Worm (Caenorhabditis elegans) whole organism, L1 larva: ENCODE results near the gene T12G3.11.

Source experiments
- C04F5.9 ChIP-seq: sonication (generic microtip); optimal IDR thresholded peaks from 2 replicates; lab custom pipeline; 2016; ENCODE audit warnings: missing genetic modification characterization, missing compliant biosample characterization
- C16A3.4 ChIP-seq: fragments of 150-350 bp; optimal IDR thresholded peaks from 2 replicates; lab custom pipeline; 2014; ENCODE audit warnings: missing biosample characterization, missing genetic modification characterization
- C34B4.2 ChIP-seq: sonication (generic microtip); optimal IDR thresholded peaks from 2 replicates; lab custom pipeline; 2017; ENCODE audit warnings: mild to moderate bottlenecking, missing genetic modification characterization, missing compliant biosample characterization
- F16B12.6 ChIP-seq: fragments of 150-350 bp; optimal IDR thresholded peaks from 2 replicates; lab custom pipeline; 2014; ENCODE audit warnings: missing biosample characterization, missing genetic modification characterization
- aly-2 ChIP-seq: fragments of 150-350 bp; optimal IDR thresholded peaks from 2 replicates; lab custom pipeline; 2014; ENCODE audit warnings: missing biosample characterization, missing genetic modification characterization
- blmp-1 ChIP-seq: fragments of 150-350 bp; optimal IDR thresholded peaks from 2 replicates; lab custom pipeline; 2014; ENCODE audit warnings: missing biosample characterization, missing genetic modification characterization
- ceh-88 ChIP-seq: fragments of 200-800 bp; sonication (Bioruptor generic); IDR thresholded peaks from 2 replicates; pipeline ENCODE4 v1.3.6; 2022; ENCODE audit warnings: missing genetic modification characterization, missing compliant biosample characterization
- dpl-1 ChIP-seq, 3 experiments: fragments of 150-350 bp in 2 of 3; sonication (generic microtip) in 1 of 3; optimal IDR thresholded peaks; 2 replicates each; lab custom pipeline; 2014 to 2017; ENCODE audit warnings: missing biosample characterization in 3 of 3, missing genetic modification characterization in 3 of 3, missing genetic modification reagents in 3 of 3
- efl-1 ChIP-seq, 4 experiments: fragments of 150-350 bp; optimal IDR thresholded peaks in 3 of 4; peaks in 1 of 4; 1 replicate in 1 of 4; 2 replicates in 3 of 4; lab custom pipeline; 2014; ENCODE audit warnings: missing biosample characterization in 2 of 4, missing genetic modification characterization in 2 of 4, missing genetic modification reagents in 2 of 4
- efl-3 ChIP-seq: fragments of 200-800 bp; sonication (Bioruptor generic); optimal IDR thresholded peaks from 2 replicates; lab custom pipeline; 2018; ENCODE audit warnings: mild to moderate bottlenecking, missing genetic modification characterization, missing compliant biosample characterization
- egl-13 ChIP-seq: sonication (generic microtip); optimal IDR thresholded peaks from 2 replicates; lab custom pipeline; 2016; ENCODE audit warnings: missing genotype, missing genetic modification reagents, missing genetic modification characterization, missing compliant biosample characterization
- egl-27 ChIP-seq, 2 experiments: fragments of 150-350 bp in 1 of 2; sonication (generic microtip); optimal IDR thresholded peaks; 3 replicates each; lab custom pipeline; 2017 to 2018; ENCODE audit warnings: missing biosample characterization in 2 of 2, missing genetic modification characterization in 2 of 2, missing genetic modification reagents in 2 of 2
- ets-5 ChIP-seq: fragments of 200-800 bp; sonication (Bioruptor generic); IDR thresholded peaks from 2 replicates; pipeline ENCODE4 v1.3.6; 2022; ENCODE audit warnings: missing genetic modification characterization, missing compliant biosample characterization
- grh-1 ChIP-seq: fragments of 200-800 bp; sonication (Bioruptor generic); IDR thresholded peaks from 2 replicates; pipeline ENCODE4 v1.3.6; 2022; ENCODE audit warnings: missing genetic modification reagents, missing genetic modification characterization, missing compliant biosample characterization
- hlh-17 ChIP-seq: fragments of 200-800 bp; sonication (Bioruptor generic); optimal IDR thresholded peaks from 2 replicates; lab custom pipeline; 2018; ENCODE audit warnings: missing genetic modification characterization, mild to moderate bottlenecking, missing compliant biosample characterization, moderate library complexity, borderline replicate concordance
- irx-1 ChIP-seq: sonication (generic microtip); optimal IDR thresholded peaks from 2 replicates; lab custom pipeline; 2016; ENCODE audit warnings: missing genetic modification characterization, missing compliant biosample characterization
- jun-1 ChIP-seq: fragments of 150-350 bp; optimal IDR thresholded peaks from 2 replicates; lab custom pipeline; 2014; ENCODE audit warnings: missing biosample characterization, missing genetic modification reagents, missing genetic modification characterization
- lin-13 ChIP-seq: fragments of 150-350 bp; optimal IDR thresholded peaks from 2 replicates; lab custom pipeline; 2014; ENCODE audit warnings: missing biosample characterization, missing genetic modification reagents, missing genetic modification characterization
- lin-35 ChIP-seq, 2 experiments: fragments of 150-350 bp; optimal IDR thresholded peaks; 2 replicates each; lab custom pipeline; 2014; ENCODE audit warnings: missing biosample characterization in 2 of 2, missing genetic modification characterization in 2 of 2, missing genetic modification reagents in 2 of 2
- lin-39 ChIP-seq: fragments of 150-350 bp; optimal IDR thresholded peaks from 2 replicates; lab custom pipeline; 2014; ENCODE audit warnings: missing biosample characterization, missing genetic modification reagents, missing genetic modification characterization
- lsy-2 ChIP-seq, 2 experiments: fragments of 150-350 bp; optimal IDR thresholded peaks; 2 replicates each; lab custom pipeline; 2014; ENCODE audit warnings: missing biosample characterization in 2 of 2, missing genetic modification characterization in 2 of 2
- mdl-1 ChIP-seq, 2 experiments: fragments of 150-350 bp; optimal IDR thresholded peaks; 2 replicates each; lab custom pipeline; 2014 to 2017; ENCODE audit warnings: missing biosample characterization in 2 of 2, missing genetic modification characterization in 2 of 2, inconsistent platforms in 1 of 2
- mep-1 ChIP-seq: fragments of 150-350 bp; optimal IDR thresholded peaks from 2 replicates; lab custom pipeline; 2014; ENCODE audit warnings: missing biosample characterization, missing genetic modification characterization
- nhr-12 ChIP-seq: sonication (generic microtip); optimal IDR thresholded peaks from 2 replicates; lab custom pipeline; 2017; ENCODE audit warnings: missing biosample characterization, missing genetic modification characterization
- nhr-19 ChIP-seq: fragments of 200-800 bp; sonication (Bioruptor generic); conservative IDR thresholded peaks from 2 replicates; pipeline ENCODE4 v1.3.6; 2022; ENCODE audit warnings: missing genetic modification characterization, missing compliant biosample characterization
- nhr-71 ChIP-seq: sonication (generic microtip); optimal IDR thresholded peaks from 2 replicates; lab custom pipeline; 2016; ENCODE audit warnings: mild to moderate bottlenecking, missing genetic modification characterization, moderate library complexity, missing compliant biosample characterization
- nhr-77 ChIP-seq: fragments of 150-350 bp; optimal IDR thresholded peaks from 2 replicates; lab custom pipeline; 2014; ENCODE audit warnings: missing biosample characterization, missing genetic modification characterization
- nhr-90 ChIP-seq: sonication (generic microtip); optimal IDR thresholded peaks from 2 replicates; lab custom pipeline; 2016; ENCODE audit warnings: mild to moderate bottlenecking, missing genetic modification characterization, missing compliant biosample characterization; ENCODE audit not compliant: poor library complexity
- pqm-1 ChIP-seq: sonication (generic microtip); optimal IDR thresholded peaks from 3 replicates; lab custom pipeline; 2017; ENCODE audit warnings: missing biosample characterization, missing genetic modification characterization
- snpc-4 ChIP-seq: fragments of 150-350 bp; optimal IDR thresholded peaks from 2 replicates; lab custom pipeline; 2014; ENCODE audit warnings: missing biosample characterization, missing genetic modification characterization
- sox-4 ChIP-seq: sonication (generic microtip); optimal IDR thresholded peaks from 2 replicates; lab custom pipeline; 2016; ENCODE audit warnings: missing genetic modification characterization, missing compliant biosample characterization
- tbx-2 ChIP-seq: sonication (generic microtip); optimal IDR thresholded peaks from 2 replicates; lab custom pipeline; 2016; ENCODE audit warnings: missing genetic modification characterization, missing compliant biosample characterization
- unc-86 ChIP-seq: sonication (generic microtip); optimal IDR thresholded peaks from 2 replicates; lab custom pipeline; 2016; ENCODE audit warnings: missing genetic modification characterization, missing compliant biosample characterization
- unc-98 ChIP-seq: fragments of 200-800 bp; sonication (Bioruptor generic); IDR thresholded peaks from 2 replicates; pipeline ENCODE4 v1.3.6; 2022; ENCODE audit warnings: missing genetic modification characterization, missing compliant biosample characterization
- xbp-1 ChIP-seq: sonication (generic microtip); optimal IDR thresholded peaks from 2 replicates; lab custom pipeline; 2016; ENCODE audit warnings: missing genetic modification characterization, missing compliant biosample characterization
- zag-1 ChIP-seq: fragments of 150-350 bp; optimal IDR thresholded peaks from 2 replicates; lab custom pipeline; 2014; ENCODE audit warnings: missing biosample characterization, missing genetic modification characterization
- zip-4 ChIP-seq: fragments of 200-800 bp; sonication (Bioruptor generic); optimal IDR thresholded peaks from 2 replicates; lab custom pipeline; 2018; ENCODE audit warnings: mild to moderate bottlenecking, missing genetic modification characterization, moderate library complexity, missing compliant biosample characterization

The T12G3.11 gene

DNA sequence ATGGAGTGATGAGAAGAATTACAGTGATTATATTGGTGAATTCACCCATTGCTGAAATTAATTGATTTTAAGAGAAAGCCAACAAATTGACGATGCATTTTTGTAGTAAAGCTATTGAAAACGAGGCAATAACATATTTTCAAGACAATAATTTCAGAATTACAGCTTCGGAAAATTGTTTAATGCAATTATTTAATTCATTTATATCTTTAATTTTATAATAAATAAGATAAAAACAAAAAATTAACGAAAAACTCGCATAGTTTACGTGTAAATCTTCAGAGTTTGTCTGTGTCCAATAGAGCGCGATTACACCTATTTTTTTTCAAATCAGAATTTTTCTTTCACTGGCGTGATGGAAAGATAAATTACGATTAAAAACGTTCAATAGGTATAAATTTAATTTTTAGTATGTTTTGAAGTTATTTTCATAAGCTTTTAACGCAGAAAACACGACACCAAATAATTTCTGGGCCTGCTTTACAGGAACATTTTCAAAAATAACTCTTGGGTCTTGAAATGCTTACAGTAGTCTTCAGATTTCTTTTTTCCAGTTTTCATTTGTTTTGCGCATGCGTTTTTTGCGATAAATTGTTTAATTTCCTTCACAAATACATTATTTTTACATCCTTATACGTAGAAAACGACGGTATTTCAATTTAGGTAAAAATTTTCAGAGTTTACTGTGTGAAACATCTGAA is 48.7 kb upstream of the T12G3.11 start, which contains the start of gene tmed-1:
Gene tmed-1, minus strand, starts transcription at position 51 of the 701 bp plus-strand sequence.
- no peak for TF ChIP-seq grh-1 (GFP tag; lab: Robert Waterston, UW)
- TF ChIP-seq lin-13 (GFP tag; lab: Kevin White, UChicago) = no peak
- no peak for TF ChIP-seq egl-13
- no peak for TF ChIP-seq efl-1 (optimal IDR thresholded peaks at IDR 0.05; lab: Kevin White, UChicago)
- TF ChIP-seq efl-1 (GFP tag; optimal IDR thresholded peaks at IDR 0.05 in 1 of 2; lab: Kevin White, UChicago) = peak in 1 of 2 experiments; percentile 26
- no peak for TF ChIP-seq zag-1
- TF ChIP-seq irx-1 (tag; lab: Kevin White, UChicago) = no peak
- TF ChIP-seq dpl-1 (GFP tag; optimal IDR thresholded peaks at IDR 0.05; lab: Kevin White, UChicago) = peak in 1 of 3 experiments; percentile 45
- TF ChIP-seq snpc-4 (tag; lab: Kevin White, UChicago) = no peak
- TF ChIP-seq pqm-1 (tag; lab: Kevin White, UChicago) = no peak
- TF ChIP-seq lin-35 (GFP tag; optimal IDR thresholded peaks at IDR 0.05; lab: Kevin White, UChicago) = peak in 1 of 2 experiments; percentile 3
- TF ChIP-seq C34B4.2 (tag; lab: Kevin White, UChicago) = no peak
- peak in 1 of 2 experiments; percentile 24 for TF ChIP-seq lsy-2 (tag; optimal IDR thresholded peaks at IDR 0.05; lab: Kevin White, UChicago)
- no peak for TF ChIP-seq lin-39

DNA sequence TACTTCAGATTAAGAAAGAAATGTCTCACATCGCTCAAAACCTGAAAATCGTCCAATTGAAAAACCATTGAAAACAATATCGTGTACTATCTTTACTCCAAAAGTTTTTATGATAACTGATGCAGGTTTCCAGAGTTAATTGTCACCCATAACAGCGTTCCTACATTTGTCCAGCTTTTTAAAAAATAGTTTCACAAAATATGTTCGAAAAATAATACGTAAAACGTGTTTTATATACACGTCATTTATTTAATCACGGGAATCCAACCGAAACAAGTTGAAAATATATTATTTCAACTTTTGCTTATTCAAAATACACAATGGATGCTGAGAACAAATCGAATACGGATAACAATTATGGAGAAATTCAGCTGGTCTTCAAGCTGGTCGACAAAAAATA is 45.9 kb upstream of the T12G3.11 start, which contains the start of gene K08E4.7:
Gene K08E4.7, plus strand, starts transcription at position 301 of the 400 bp plus-strand sequence.
- no peak for TF ChIP-seq C16A3.4 (tag; lab: Kevin White, UChicago)
- TF ChIP-seq zag-1 = no peak
- no peak for TF ChIP-seq nhr-77 (tag; lab: Kevin White, UChicago)
- TF ChIP-seq lsy-2 (tag; optimal IDR thresholded peaks at IDR 0.05; lab: Kevin White, UChicago) = no peak
- no peak for TF ChIP-seq zip-4 (GFP tag; lab: Kevin White, UChicago)
- TF ChIP-seq nhr-19 (GFP tag; lab: Robert Waterston, UW) = no peak
- no peak for TF ChIP-seq efl-3 (GFP tag; lab: Kevin White, UChicago)
- no peak for TF ChIP-seq blmp-1
- TF ChIP-seq lin-13 (GFP tag; lab: Kevin White, UChicago) = no peak
- TF ChIP-seq nhr-90 (tag; lab: Kevin White, UChicago) = no peak
- TF ChIP-seq egl-13 = no peak
- no peak for TF ChIP-seq C04F5.9 (tag; lab: Kevin White, UChicago)

DNA sequence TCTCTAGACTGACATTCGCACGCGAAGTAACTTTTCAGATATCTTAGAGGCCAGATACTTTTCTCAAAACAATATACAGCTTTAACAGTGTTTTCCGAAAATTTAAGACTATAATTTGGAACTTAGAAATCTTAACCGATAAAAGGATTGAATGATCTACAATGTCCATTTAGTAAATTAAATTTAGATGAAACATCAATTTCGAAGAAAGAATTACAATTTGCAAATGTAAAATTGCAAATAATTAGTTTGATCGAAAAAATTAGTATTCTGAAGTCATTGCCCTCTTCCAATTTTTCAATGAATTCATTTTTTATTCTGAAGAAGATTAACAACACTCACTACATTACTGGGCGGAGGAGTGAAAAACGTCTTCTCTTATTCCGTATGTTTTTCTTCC is 39.0 kb upstream of the T12G3.11 start, which contains the start of gene bath-37:
Gene bath-37, plus strand, starts transcription at position 301 of the 400 bp plus-strand sequence.
- TF ChIP-seq jun-1 (tag; lab: Kevin White, UChicago) (no peak), aly-2 (tag; lab: Kevin White, UChicago) (no peak), hlh-17 (GFP tag; lab: Kevin White, UChicago) (no peak), ets-5 (GFP tag; lab: Robert Waterston, UW) (no peak), mdl-1 (tag; optimal IDR thresholded peaks at IDR 0.05; lab: Kevin White, UChicago) (no peak), tbx-2 (tag; lab: Kevin White, UChicago) (no peak), sox-4 (no peak), nhr-77 (tag; lab: Kevin White, UChicago) (no peak), F16B12.6 (tag; lab: Kevin White, UChicago) (no peak), nhr-12 (no peak), unc-86 (tag; lab: Kevin White, UChicago) (no peak), unc-98 (GFP tag; lab: Robert Waterston, UW) (no peak), mep-1 (no peak), efl-1 (optimal IDR thresholded peaks at IDR 0.05; lab: Kevin White, UChicago) (no peak), efl-1 (GFP tag; optimal IDR thresholded peaks at IDR 0.05 in 1 of 2; lab: Kevin White, UChicago) (no peak), ceh-88 (no peak), xbp-1 (tag; lab: Kevin White, UChicago) (no peak), egl-27 (tag; optimal IDR thresholded peaks at IDR 0.05; lab: Kevin White, UChicago) (no peak), nhr-71 (tag; lab: Kevin White, UChicago) (no peak), efl-3 (GFP tag; lab: Kevin White, UChicago) (no peak), nhr-90 (tag; lab: Kevin White, UChicago) (no peak)
